Fruit fly (Drosophila melanogaster) whole organism, embryonic: Measurements from ENCODE around the gene CG45045.

ENCODE experiments used
- Antp ChIP-seq: fragments of 200-800 bp; sonication (Bioruptor generic); optimal IDR thresholded peaks from 3 replicates; lab custom pipeline; 2016; ENCODE audit warnings: missing biosample characterization, missing genetic modification characterization
- Atf3 ChIP-seq: fragments of 200-800 bp; sonication (Bioruptor generic); optimal IDR thresholded peaks from 3 replicates; lab custom pipeline; 2016; ENCODE audit warnings: missing biosample characterization, missing genetic modification characterization
- CG11247 ChIP-seq: fragments of 200-800 bp; sonication (Bioruptor generic); IDR thresholded peaks from 2 replicates; pipeline ENCODE4 v1.3.6; 2022; ENCODE audit warnings: missing biosample characterization, missing genetic modification characterization
- CG11398 ChIP-seq: fragments of 200-800 bp; sonication (Bioruptor generic); optimal IDR thresholded peaks from 2 replicates; lab custom pipeline; 2016; ENCODE audit warnings: missing biosample characterization, missing genetic modification characterization
- CG11504 ChIP-seq: fragments of 200-800 bp; sonication (Bioruptor generic); optimal IDR thresholded peaks from 3 replicates; lab custom pipeline; 2019; ENCODE audit warnings: missing biosample characterization, mild to moderate bottlenecking, missing genetic modification characterization, moderate library complexity
- CG12299 ChIP-seq: fragments of 200-800 bp; sonication (Bioruptor generic); optimal IDR thresholded peaks from 2 replicates; lab custom pipeline; 2018; ENCODE audit warnings: missing biosample characterization, mild to moderate bottlenecking, missing genetic modification characterization
- CG1233 ChIP-seq: fragments of 200-800 bp; sonication (Bioruptor generic); optimal IDR thresholded peaks from 4 replicates; lab custom pipeline; 2018; ENCODE audit warnings: missing biosample characterization, mild to moderate bottlenecking, missing genetic modification characterization
- CG12942 ChIP-seq: fragments of 200-800 bp; sonication (Bioruptor generic); optimal IDR thresholded peaks from 3 replicates; lab custom pipeline; 2016; ENCODE audit warnings: missing biosample characterization, missing genetic modification characterization
- CG13424 ChIP-seq: fragments of 200-800 bp; sonication (Bioruptor generic); optimal IDR thresholded peaks from 2 replicates; lab custom pipeline; 2019; ENCODE audit warnings: missing biosample characterization, mild to moderate bottlenecking, missing genetic modification characterization, moderate library complexity
- CG17328 ChIP-seq: fragments of 200-800 bp; sonication (Bioruptor generic); IDR thresholded peaks from 2 replicates; pipeline ENCODE4 v1.3.6; 2022; ENCODE audit warnings: missing biosample characterization, missing genetic modification characterization
- CG17359 ChIP-seq: fragments of 200-800 bp; sonication (Bioruptor generic); optimal IDR thresholded peaks from 3 replicates; lab custom pipeline; 2018; ENCODE audit warnings: missing biosample characterization, mild to moderate bottlenecking, missing genetic modification characterization, moderate library complexity
- CG1792 ChIP-seq: fragments of 200-800 bp; sonication (Bioruptor generic); optimal IDR thresholded peaks from 2 replicates; lab custom pipeline; 2016; ENCODE audit warnings: missing biosample characterization, missing genetic modification characterization
- CG33213 ChIP-seq: fragments of 200-800 bp; sonication (Bioruptor generic); optimal IDR thresholded peaks from 3 replicates; lab custom pipeline; 2016; ENCODE audit warnings: missing biosample characterization, missing genetic modification characterization
- CG3407 ChIP-seq: fragments of 200-800 bp; sonication (Bioruptor generic); optimal IDR thresholded peaks from 2 replicates; lab custom pipeline; 2018; ENCODE audit warnings: missing biosample characterization, mild to moderate bottlenecking, missing genetic modification characterization
- CG42726 ChIP-seq: fragments of 200-800 bp; sonication (Bioruptor generic); IDR thresholded peaks from 2 replicates; pipeline ENCODE4 v1.3.6; 2022; ENCODE audit warnings: missing biosample characterization, missing genetic modification characterization; ENCODE audit not compliant: partially characterized antibody
- CG4360 ChIP-seq: fragments of 200-800 bp; sonication (Bioruptor generic); IDR thresholded peaks from 2 replicates; pipeline ENCODE4 v1.3.6; 2022; ENCODE audit warnings: missing biosample characterization, missing genetic modification characterization
- CG4424 ChIP-seq: fragments of 200-800 bp; sonication (Bioruptor generic); optimal IDR thresholded peaks from 3 replicates; lab custom pipeline; 2016; ENCODE audit warnings: missing biosample characterization, missing genetic modification characterization
- CG5245 ChIP-seq: fragments of 200-800 bp; sonication (Bioruptor generic); optimal IDR thresholded peaks from 3 replicates; lab custom pipeline; 2016; ENCODE audit warnings: missing biosample characterization, missing genetic modification characterization
- CG6683 ChIP-seq: fragments of 200-800 bp; sonication (Bioruptor generic); optimal IDR thresholded peaks from 2 replicates; lab custom pipeline; 2017; ENCODE audit warnings: missing biosample characterization, mild to moderate bottlenecking, missing genetic modification characterization, missing genetic modification reagents
- CG7357 ChIP-seq: fragments of 200-800 bp; sonication (Bioruptor generic); IDR thresholded peaks from 3 replicates; pipeline ENCODE4 v1.3.6; 2022; ENCODE audit warnings: missing biosample characterization, missing genetic modification characterization
- CG7372 ChIP-seq: fragments of 200-800 bp; sonication (Bioruptor generic); IDR thresholded peaks from 2 replicates; pipeline ENCODE4 v1.3.6; 2022; ENCODE audit warnings: missing biosample characterization, missing genetic modification characterization
- CG8089 ChIP-seq: fragments of 200-800 bp; sonication (Bioruptor generic); optimal IDR thresholded peaks from 3 replicates; lab custom pipeline; 2016; ENCODE audit warnings: missing biosample characterization, missing genetic modification characterization
- CG8281 ChIP-seq: fragments of 200-800 bp; sonication (Bioruptor generic); optimal IDR thresholded peaks from 2 replicates; lab custom pipeline; 2018; ENCODE audit warnings: missing biosample characterization, mild to moderate bottlenecking, missing genetic modification characterization, moderate library complexity
- CG8765 ChIP-seq: fragments of 200-800 bp; sonication (Bioruptor generic); IDR thresholded peaks from 2 replicates; pipeline ENCODE4 v1.3.6; 2022; ENCODE audit warnings: missing biosample characterization, missing genetic modification characterization
- CG9932 ChIP-seq: fragments of 200-800 bp; sonication (Bioruptor generic); IDR thresholded peaks from 2 replicates; pipeline ENCODE4 v1.3.6; 2022; ENCODE audit warnings: missing biosample characterization, missing genetic modification characterization
- CoRest ChIP-seq: fragments of 200-800 bp; sonication (Bioruptor generic); optimal IDR thresholded peaks from 3 replicates; lab custom pipeline; 2018; ENCODE audit warnings: missing biosample characterization, mild to moderate bottlenecking, missing genetic modification characterization, moderate library complexity
- CrebB ChIP-seq: fragments of 200-800 bp; sonication (Bioruptor generic); optimal IDR thresholded peaks from 3 replicates; lab custom pipeline; 2018; ENCODE audit warnings: missing biosample characterization, mild to moderate bottlenecking, missing genetic modification characterization
- D19B ChIP-seq: fragments of 200-800 bp; sonication (Bioruptor generic); optimal IDR thresholded peaks from 2 replicates; lab custom pipeline; 2017; ENCODE audit warnings: missing biosample characterization, mild to moderate bottlenecking, missing genetic modification characterization
- Dip3 ChIP-seq: fragments of 200-800 bp; sonication (Bioruptor generic); optimal IDR thresholded peaks from 3 replicates; lab custom pipeline; 2016; ENCODE audit warnings: missing biosample characterization, missing genetic modification characterization
- Dref ChIP-seq: fragments of 200-800 bp; sonication (Bioruptor generic); IDR thresholded peaks from 2 replicates; pipeline ENCODE4 v1.3.6; 2022; ENCODE audit warnings: missing biosample characterization, missing genetic modification characterization
- Drgx ChIP-seq: fragments of 200-800 bp; sonication (Bioruptor generic); IDR thresholded peaks from 2 replicates; pipeline ENCODE4 v1.3.6; 2022; ENCODE audit warnings: missing biosample characterization, missing genetic modification characterization
- HLH3B ChIP-seq: fragments of 200-800 bp; sonication (Bioruptor generic); IDR thresholded peaks from 2 replicates; pipeline ENCODE4 v1.3.6; 2022; ENCODE audit warnings: missing biosample characterization, missing genetic modification characterization
- HLHmδ ChIP-seq: fragments of 200-800 bp; sonication (Bioruptor generic); optimal IDR thresholded peaks from 2 replicates; lab custom pipeline; 2018; ENCODE audit warnings: missing biosample characterization, mild to moderate bottlenecking, missing genetic modification characterization, moderate library complexity
- Lpt ChIP-seq: fragments of >200 bp; optimal IDR thresholded peaks from 2 replicates; lab custom pipeline; 2018; ENCODE audit warnings: missing biosample characterization, missing genetic modification characterization
- NFAT ChIP-seq: fragments of 200-800 bp; sonication (Bioruptor generic); IDR thresholded peaks from 2 replicates; pipeline ENCODE4 v1.3.6; 2022; ENCODE audit warnings: missing biosample characterization, missing genetic modification characterization
- Poxn ChIP-seq: fragments of 200-800 bp; sonication (Bioruptor generic); IDR thresholded peaks from 2 replicates; pipeline ENCODE4 v1.3.6; 2022; ENCODE audit warnings: missing biosample characterization, missing genetic modification characterization
- Ravus ChIP-seq: fragments of 200-800 bp; sonication (Bioruptor generic); IDR thresholded peaks from 2 replicates; pipeline ENCODE4 v1.3.6; 2022; ENCODE audit warnings: missing biosample characterization, missing genetic modification characterization
- Taf1 ChIP-seq: fragments of 200-800 bp; sonication (Bioruptor generic); IDR thresholded peaks from 2 replicates; pipeline ENCODE4 v1.3.6; 2022; ENCODE audit warnings: missing biosample characterization, missing genetic modification characterization
- Usf ChIP-seq: fragments of 200-800 bp; sonication (Bioruptor generic); optimal IDR thresholded peaks from 2 replicates; lab custom pipeline; 2017; ENCODE audit warnings: missing genotype, missing biosample characterization, missing genetic modification characterization
- YL-1 ChIP-seq: fragments of 200-800 bp; sonication (Bioruptor generic); optimal IDR thresholded peaks from 3 replicates; lab custom pipeline; 2017; ENCODE audit warnings: missing biosample characterization, mild to moderate bottlenecking, missing genetic modification characterization
- abd-A ChIP-seq: fragments of 200-800 bp; sonication (Bioruptor generic); optimal IDR thresholded peaks from 3 replicates; lab custom pipeline; 2019; ENCODE audit warnings: missing biosample characterization, mild to moderate bottlenecking, missing genetic modification characterization, moderate library complexity
- az2 ChIP-seq: fragments of 200-800 bp; sonication (Bioruptor generic); optimal IDR thresholded peaks from 3 replicates; lab custom pipeline; 2016; ENCODE audit warnings: missing biosample characterization, missing genetic modification characterization
- bbx ChIP-seq: fragments of 200-800 bp; sonication (Bioruptor generic); IDR thresholded peaks from 2 replicates; pipeline ENCODE4 v1.3.6; 2022; ENCODE audit warnings: missing biosample characterization, missing genetic modification characterization; ENCODE audit not compliant: partially characterized antibody
- chn ChIP-seq: fragments of 200-800 bp; sonication (Bioruptor generic); optimal IDR thresholded peaks from 2 replicates; lab custom pipeline; 2016; ENCODE audit warnings: missing biosample characterization, missing genetic modification characterization
- dati ChIP-seq: fragments of 200-800 bp; sonication (Bioruptor generic); IDR thresholded peaks from 2 replicates; pipeline ENCODE4 v1.3.6; 2022; ENCODE audit warnings: missing biosample characterization, missing genetic modification characterization
- gem ChIP-seq: fragments of 200-800 bp; sonication (Bioruptor generic); optimal IDR thresholded peaks from 2 replicates; lab custom pipeline; 2019; ENCODE audit warnings: missing biosample characterization, mild to moderate bottlenecking, missing genetic modification characterization, moderate library complexity
- grau ChIP-seq: fragments of 200-800 bp; optimal IDR thresholded peaks from 3 replicates; lab custom pipeline; 2019; ENCODE audit warnings: missing biosample characterization, mild to moderate bottlenecking, missing genetic modification characterization, moderate library complexity
- lmd ChIP-seq: fragments of 200-800 bp; sonication (Bioruptor generic); IDR thresholded peaks from 2 replicates; pipeline ENCODE4 v1.3.6; 2022; ENCODE audit warnings: missing biosample characterization, missing genetic modification characterization
- luna ChIP-seq: fragments of 200-800 bp; sonication (Bioruptor generic); optimal IDR thresholded peaks from 2 replicates; lab custom pipeline; 2016; ENCODE audit warnings: missing biosample characterization, missing genetic modification characterization
- nerfin-1 ChIP-seq: fragments of 200-800 bp; sonication (Bioruptor generic); optimal IDR thresholded peaks from 3 replicates; lab custom pipeline; 2019; ENCODE audit warnings: missing biosample characterization, mild to moderate bottlenecking, missing genetic modification characterization, moderate library complexity
- pfk ChIP-seq: fragments of 200-800 bp; sonication (Bioruptor generic); optimal IDR thresholded peaks from 2 replicates; lab custom pipeline; 2018; ENCODE audit warnings: missing biosample characterization, mild to moderate bottlenecking, missing genetic modification characterization, moderate library complexity
- usp ChIP-seq: fragments of >200 bp; optimal IDR thresholded peaks from 2 replicates; lab custom pipeline; 2017; ENCODE audit warnings: missing biosample characterization, missing genetic modification characterization
- vvl ChIP-seq: fragments of 200-800 bp; sonication (Bioruptor generic); IDR thresholded peaks from 2 replicates; pipeline ENCODE4 v1.3.6; 2022; ENCODE audit warnings: missing biosample characterization, missing genetic modification characterization

Gene CG45045

dm6 chr3R:17655040-17655439 lies 12.3 kb upstream of the CG45045 start (continued):
- TF ChIP-seq gem (tag; lab: Kevin White, UChicago) (peak; percentile 9), CG4424 (GFP tag; lab: Kevin White, UChicago) (no peak), lmd (GFP tag; lab: Robert Waterston, UW) (no peak), Ravus (GFP tag; lab: Robert Waterston, UW) (no peak), Dref (GFP tag; lab: Robert Waterston, UW) (no peak), CoRest (tag; lab: Kevin White, UChicago) (peak; percentile 33), Usf (GFP tag; lab: Kevin White, UChicago) (no peak), CG11504 (tag; lab: Kevin White, UChicago) (peak; percentile 15), vvl (GFP tag; lab: Robert Waterston, UW) (0 out of 2 replicates have a peak, but pooled peaks have one; percentile 20), dati (no peak), Lpt (GFP tag; lab: Kevin White, UChicago) (no peak), CG3407 (GFP tag; lab: Kevin White, UChicago) (peak; percentile 16), HLHmδ (GFP tag; lab: Kevin White, UChicago) (peak; percentile 88), CG8089 (GFP tag; lab: Kevin White, UChicago) (no peak), D19B (GFP tag; lab: Kevin White, UChicago) (no peak), CG7372 (no peak), CG7357 (no peak), CG1792 (GFP tag; lab: Kevin White, UChicago) (no peak), Drgx (no peak), CG17359 (tag; lab: Kevin White, UChicago) (peak; percentile 10), chn (GFP tag; lab: Kevin White, UChicago) (no peak), abd-A (no peak), CG33213 (GFP tag; lab: Kevin White, UChicago) (no peak), pfk (no peak), HLH3B (no peak), CrebB (peak; percentile 44), luna (GFP tag; lab: Kevin White, UChicago) (no peak), CG8281 (tag; lab: Kevin White, UChicago) (no peak), grau (tag; lab: Kevin White, UChicago) (no peak), CG11247 (no peak), Antp (GFP tag; lab: Kevin White, UChicago) (no peak), CG1233 (GFP tag; lab: Kevin White, UChicago) (peak; percentile 61), CG9932 (GFP tag; lab: Robert Waterston, UW) (no peak), bbx (GFP tag; lab: Robert Waterston, UW) (no peak), Dip3 (GFP tag; lab: Kevin White, UChicago) (no peak), CG4360 (no peak), NFAT (GFP tag; lab: Robert Waterston, UW) (no peak), CG11398 (GFP tag; lab: Kevin White, UChicago) (no peak), Poxn (GFP tag; lab: Robert Waterston, UW) (no peak), Taf1 (GFP tag; lab: Robert Waterston, UW) (no peak), nerfin-1 (tag; lab: Kevin White, UChicago) (peak; percentile 43), YL-1 (GFP tag; lab: Kevin White, UChicago) (peak; percentile 9), Atf3 (no peak), CG42726 (GFP tag; lab: Robert Waterston, UW) (no peak), CG13424 (tag; lab: Kevin White, UChicago) (no peak), az2 (GFP tag; lab: Kevin White, UChicago) (no peak), CG12942 (GFP tag; lab: Kevin White, UChicago) (no peak), CG6683 (GFP tag; lab: Kevin White, UChicago) (no peak), CG5245 (GFP tag; lab: Kevin White, UChicago) (no peak), CG8765 (GFP tag; lab: Robert Waterston, UW) (no peak), usp (no peak), CG12299 (tag; lab: Kevin White, UChicago) (no peak), CG17328 (peak; percentile 52)
